Fruit fly (Drosophila melanogaster) whole organism, prepupa: ENCODE data around the gene CG2217.

Experiments used
- Blimp-1 ChIP-seq: fragments of 200-800 bp; sonication (Bioruptor generic); optimal IDR thresholded peaks from 3 replicates; lab custom pipeline; 2017; ENCODE audit warnings: missing biosample characterization, missing genetic modification characterization, mild to moderate bottlenecking, moderate library complexity, missing genetic modification reagents
- CG11294 ChIP-seq: fragments of 200-800 bp; sonication (Bioruptor generic); IDR thresholded peaks from 2 replicates; pipeline ENCODE4 v1.3.6; 2022; ENCODE audit warnings: missing biosample characterization, missing genetic modification characterization
- CG11762 ChIP-seq: fragments of 200-800 bp; sonication (Bioruptor generic); optimal IDR thresholded peaks from 3 replicates; lab custom pipeline; 2016; ENCODE audit warnings: missing biosample characterization, missing genetic modification characterization; ENCODE audit not compliant: insufficient read depth
- CG11902 ChIP-seq: fragments of 200-800 bp; sonication (Bioruptor generic); optimal IDR thresholded peaks from 3 replicates; lab custom pipeline; 2016; ENCODE audit warnings: missing biosample characterization, missing genetic modification characterization
- CG16779 ChIP-seq: fragments of 200-800 bp; sonication (Bioruptor generic); optimal IDR thresholded peaks from 3 replicates; lab custom pipeline; 2017; ENCODE audit warnings: missing biosample characterization, mild to moderate bottlenecking, missing genetic modification characterization
- CG3032 ChIP-seq: fragments of 200-800 bp; optimal IDR thresholded peaks from 2 replicates; lab custom pipeline; 2019; ENCODE audit warnings: missing biosample characterization, mild to moderate bottlenecking, missing genetic modification characterization, moderate library complexity
- CG31627 ChIP-seq: fragments of 200-800 bp; sonication (Bioruptor generic); optimal IDR thresholded peaks from 3 replicates; lab custom pipeline; 2016; ENCODE audit warnings: missing biosample characterization, missing genetic modification characterization
- CG34406 ChIP-seq: fragments of 200-800 bp; sonication (Bioruptor generic); optimal IDR thresholded peaks from 3 replicates; lab custom pipeline; 2016; ENCODE audit warnings: missing biosample characterization, missing genetic modification characterization
- CG3919 ChIP-seq: fragments of 200-800 bp; sonication (Bioruptor generic); optimal IDR thresholded peaks from 3 replicates; lab custom pipeline; 2016; ENCODE audit warnings: missing biosample characterization, missing genetic modification characterization
- CG4318 ChIP-seq: fragments of 200-800 bp; sonication (Bioruptor generic); optimal IDR thresholded peaks from 3 replicates; lab custom pipeline; 2017; ENCODE audit warnings: missing biosample characterization, mild to moderate bottlenecking, missing genetic modification characterization
- CG6163 ChIP-seq: fragments of 200-800 bp; sonication (Bioruptor generic); IDR thresholded peaks from 3 replicates; pipeline ENCODE4 v1.3.6; 2022; ENCODE audit warnings: missing biosample characterization, missing genetic modification characterization
- CG6276 ChIP-seq: fragments of 200-800 bp; sonication (Bioruptor generic); optimal IDR thresholded peaks from 2 replicates; lab custom pipeline; 2017; ENCODE audit warnings: missing biosample characterization, mild to moderate bottlenecking, missing genetic modification characterization
- CG6792 ChIP-seq: fragments of 200-800 bp; sonication (Bioruptor generic); optimal IDR thresholded peaks from 3 replicates; lab custom pipeline; 2016; ENCODE audit warnings: missing biosample characterization, missing genetic modification characterization
- CG6808 ChIP-seq: fragments of 200-800 bp; sonication (Bioruptor generic); optimal IDR thresholded peaks from 3 replicates; lab custom pipeline; 2017; ENCODE audit warnings: missing biosample characterization, missing genetic modification characterization, mild to moderate bottlenecking, moderate library complexity, missing genetic modification reagents
- CG6854 ChIP-seq: fragments of 200-800 bp; sonication (Bioruptor generic); optimal IDR thresholded peaks from 2 replicates; lab custom pipeline; 2017; ENCODE audit warnings: missing biosample characterization, mild to moderate bottlenecking, missing genetic modification characterization
- CG8119 ChIP-seq: fragments of 200-800 bp; sonication (Bioruptor generic); IDR thresholded peaks from 3 replicates; pipeline ENCODE4 v1.3.6; 2022; ENCODE audit warnings: missing biosample characterization, missing genetic modification characterization
- CG8319 ChIP-seq: fragments of 200-800 bp; sonication (Bioruptor generic); optimal IDR thresholded peaks from 3 replicates; lab custom pipeline; 2016; ENCODE audit warnings: missing biosample characterization, missing genetic modification characterization
- CG8632 ChIP-seq: fragments of 200-800 bp; sonication (Bioruptor generic); optimal IDR thresholded peaks from 3 replicates; lab custom pipeline; 2016; ENCODE audit warnings: missing biosample characterization, missing genetic modification characterization
- CG9139 ChIP-seq: fragments of 200-800 bp; sonication (Bioruptor generic); optimal IDR thresholded peaks from 3 replicates; lab custom pipeline; 2017; ENCODE audit warnings: missing biosample characterization, mild to moderate bottlenecking, missing genetic modification characterization
- Eip75B ChIP-seq: fragments of 200-800 bp; sonication (Bioruptor generic); optimal IDR thresholded peaks from 3 replicates; lab custom pipeline; 2016; ENCODE audit warnings: missing biosample characterization, missing genetic modification characterization
- Eip78C ChIP-seq: fragments of 200-800 bp; sonication (Bioruptor generic); peaks from one replicate; lab custom pipeline; 2016; ENCODE audit warnings: missing biosample characterization, missing genetic modification characterization
- Eip93F ChIP-seq: fragments of 200-800 bp; sonication (Bioruptor generic); optimal IDR thresholded peaks from 2 replicates; lab custom pipeline; 2016; ENCODE audit warnings: missing biosample characterization, mild to moderate bottlenecking, missing genetic modification characterization
- Ets21C ChIP-seq: fragments of 200-800 bp; sonication (Bioruptor generic); optimal IDR thresholded peaks from 3 replicates; lab custom pipeline; 2016; ENCODE audit warnings: missing biosample characterization, missing genetic modification characterization
- Ets96B ChIP-seq: fragments of 200-800 bp; optimal IDR thresholded peaks from 2 replicates; lab custom pipeline; 2019; ENCODE audit warnings: missing biosample characterization, mild to moderate bottlenecking, missing genetic modification characterization, moderate library complexity
- Gug ChIP-seq: fragments of 200-800 bp; sonication (Bioruptor generic); IDR thresholded peaks from 2 replicates; pipeline ENCODE4 v1.3.6; 2022; ENCODE audit warnings: missing biosample characterization, missing genetic modification characterization
- Hr38 ChIP-seq: sonication (Bioruptor generic); optimal IDR thresholded peaks from 2 replicates; lab custom pipeline; 2016; ENCODE audit warnings: missing biosample characterization, missing genetic modification characterization
- Hr39 ChIP-seq: fragments of 200-800 bp; sonication (Bioruptor generic); optimal IDR thresholded peaks from 2 replicates; lab custom pipeline; 2016; ENCODE audit warnings: missing biosample characterization, missing genetic modification characterization
- Lpt ChIP-seq: fragments of 200-800 bp; sonication (Bioruptor generic); optimal IDR thresholded peaks from 3 replicates; lab custom pipeline; 2016; ENCODE audit warnings: missing biosample characterization, missing genetic modification characterization
- Met ChIP-seq: fragments of 200-800 bp; sonication (Bioruptor generic); optimal IDR thresholded peaks from 3 replicates; lab custom pipeline; 2016; ENCODE audit warnings: missing biosample characterization, missing genetic modification characterization
- Smox ChIP-seq: fragments of 200-800 bp; sonication (Bioruptor generic); optimal IDR thresholded peaks from 3 replicates; lab custom pipeline; 2016; ENCODE audit warnings: missing biosample characterization, missing genetic modification characterization
- Sox102F ChIP-seq: fragments of 200-800 bp; sonication (Bioruptor generic); optimal IDR thresholded peaks from 2 replicates; lab custom pipeline; 2016; ENCODE audit warnings: missing biosample characterization, mild to moderate bottlenecking, missing genetic modification characterization
- Sox14 ChIP-seq: fragments of 200-800 bp; sonication (Bioruptor generic); optimal IDR thresholded peaks from 3 replicates; lab custom pipeline; 2016; ENCODE audit warnings: missing biosample characterization, missing genetic modification characterization
- Sox15 ChIP-seq: fragments of 200-800 bp; sonication (Bioruptor generic); optimal IDR thresholded peaks from 3 replicates; lab custom pipeline; 2016; ENCODE audit warnings: missing biosample characterization, missing genetic modification characterization
- acj6 ChIP-seq: fragments of 200-800 bp; sonication (Bioruptor generic); optimal IDR thresholded peaks from 3 replicates; lab custom pipeline; 2016; ENCODE audit warnings: missing biosample characterization, missing genetic modification characterization
- dsx ChIP-seq: fragments of 200-800 bp; optimal IDR thresholded peaks from 3 replicates; lab custom pipeline; 2019; ENCODE audit warnings: missing biosample characterization, mild to moderate bottlenecking, missing genetic modification characterization, moderate library complexity; ENCODE audit not compliant: poor library complexity, severe bottlenecking
- eg ChIP-seq: fragments of 200-800 bp; sonication (Bioruptor generic); IDR thresholded peaks from 3 replicates; pipeline ENCODE4 v1.3.6; 2022; ENCODE audit warnings: missing biosample characterization, missing genetic modification characterization
- fd59A ChIP-seq: fragments of 200-800 bp; sonication (Bioruptor generic); optimal IDR thresholded peaks from 2 replicates; lab custom pipeline; 2017; ENCODE audit warnings: missing biosample characterization, mild to moderate bottlenecking, missing genetic modification characterization, missing genetic modification reagents
- fkh ChIP-seq: fragments of 200-800 bp; sonication (Bioruptor generic); optimal IDR thresholded peaks from 3 replicates; lab custom pipeline; 2017; ENCODE audit warnings: missing biosample characterization, mild to moderate bottlenecking, missing genetic modification characterization, moderate library complexity
- lz ChIP-seq: fragments of 200-800 bp; sonication (Bioruptor generic); optimal IDR thresholded peaks from 3 replicates; lab custom pipeline; 2016; ENCODE audit warnings: missing biosample characterization, missing genetic modification characterization
- net ChIP-seq: fragments of 200-800 bp; sonication (Bioruptor generic); optimal IDR thresholded peaks from 3 replicates; lab custom pipeline; 2016; ENCODE audit warnings: missing biosample characterization, missing genetic modification characterization
- pdm3 ChIP-seq: fragments of 200-800 bp; sonication (Bioruptor generic); optimal IDR thresholded peaks from 3 replicates; lab custom pipeline; 2016; ENCODE audit warnings: missing biosample characterization, missing genetic modification characterization
- spab ChIP-seq: fragments of 200-800 bp; sonication (Bioruptor generic); optimal IDR thresholded peaks from 2 replicates; lab custom pipeline; 2017; ENCODE audit warnings: missing biosample characterization, mild to moderate bottlenecking, missing genetic modification characterization, missing genetic modification reagents
- ss ChIP-seq, 2 experiments: fragments of 200-800 bp; sonication (Bioruptor generic); optimal IDR thresholded peaks; 2 replicates in 1 of 2; 3 replicates in 1 of 2; lab custom pipeline; 2017 to 2018; ENCODE audit warnings: mild to moderate bottlenecking in 2 of 2, missing biosample characterization in 2 of 2, missing genetic modification characterization in 2 of 2, moderate library complexity in 1 of 2
- topi ChIP-seq: fragments of 200-800 bp; sonication (Bioruptor generic); optimal IDR thresholded peaks from 3 replicates; lab custom pipeline; 2016; ENCODE audit warnings: missing biosample characterization, missing genetic modification characterization

The CG2217 gene

dm6 chr3R:30413795-30414194 is 9.0 kb downstream of the CG2217 start (continued):
- TF ChIP-seq spab (peak; percentile 18), CG6854 (GFP tag; lab: Kevin White, UChicago) (no peak), fd59A (GFP tag; lab: Kevin White, UChicago) (no peak), fkh (no peak), CG3919 (GFP tag; lab: Kevin White, UChicago) (peak; percentile 69), Lpt (GFP tag; lab: Kevin White, UChicago) (no peak), Blimp-1 (GFP tag; lab: Kevin White, UChicago) (no peak), acj6 (GFP tag; lab: Kevin White, UChicago) (peak; percentile 54), Hr39 (GFP tag; lab: Kevin White, UChicago) (peak; percentile 75), CG11762 (GFP tag; lab: Kevin White, UChicago) (peak; percentile 14), Eip93F (GFP tag; lab: Kevin White, UChicago) (no peak), CG31627 (GFP tag; lab: Kevin White, UChicago) (peak; percentile 71), ss (GFP tag; optimal IDR thresholded peaks at IDR 0.05; lab: Kevin White, UChicago) (peak in 1 of 2 experiments; percentile 27), topi (peak; percentile 72), CG6163 (GFP tag; lab: Robert Waterston, UW) (peak; percentile 82), CG11902 (GFP tag; lab: Kevin White, UChicago) (peak; percentile 35), CG16779 (tag; lab: Kevin White, UChicago) (no peak), Sox14 (peak; percentile 50), CG34406 (no peak), CG11294 (GFP tag; lab: Robert Waterston, UW) (no peak)

dm6 chr3R:30406482-30406881 is 16.3 kb downstream of the CG2217 start:
- no peak for TF ChIP-seq CG6163 (GFP tag; lab: Robert Waterston, UW)
- no peak for TF ChIP-seq eg (GFP tag; lab: Robert Waterston, UW)
- no peak for TF ChIP-seq Ets21C (GFP tag; lab: Kevin White, UChicago)

- TF ChIP-seq Eip78C (GFP tag; lab: Kevin White, UChicago) (peak; percentile 31), CG8319 (GFP tag; lab: Kevin White, UChicago) (no peak), Blimp-1 (GFP tag; lab: Kevin White, UChicago) (no peak)
Observed at dm6 chr3R:30393909-30394308, 28.9 kb downstream of the CG2217 start.

dm6 chr3R:30391950-30392349 is 30.8 kb downstream of the CG2217 start:
- TF ChIP-seq eg (GFP tag; lab: Robert Waterston, UW) (peak; percentile 31; the same call in 1 of the 3 replicates), Met (GFP tag; lab: Kevin White, UChicago) (peak; percentile 46), CG3919 (GFP tag; lab: Kevin White, UChicago) (no peak), CG8319 (GFP tag; lab: Kevin White, UChicago) (no peak), CG16779 (tag; lab: Kevin White, UChicago) (no peak), Gug (no peak), Hr38 (GFP tag; lab: Kevin White, UChicago) (no peak), ss (GFP tag; optimal IDR thresholded peaks at IDR 0.05; lab: Kevin White, UChicago) (no peak), CG4318 (GFP tag; lab: Kevin White, UChicago) (no peak), Sox102F (GFP tag; lab: Kevin White, UChicago) (peak; percentile 32), CG6808 (GFP tag; lab: Kevin White, UChicago) (no peak), Ets21C (GFP tag; lab: Kevin White, UChicago) (no peak), Eip93F (GFP tag; lab: Kevin White, UChicago) (no peak), Sox15 (GFP tag; lab: Kevin White, UChicago) (no peak), Hr39 (GFP tag; lab: Kevin White, UChicago) (peak; percentile 36), Blimp-1 (GFP tag; lab: Kevin White, UChicago) (no peak), net (GFP tag; lab: Kevin White, UChicago) (no peak), CG3032 (tag; lab: Kevin White, UChicago) (no peak), topi (peak; percentile 38), CG6854 (GFP tag; lab: Kevin White, UChicago) (no peak), pdm3 (GFP tag; lab: Kevin White, UChicago) (peak; percentile 33), Ets96B (tag; lab: Kevin White, UChicago) (no peak), CG8119 (GFP tag; lab: Robert Waterston, UW) (no peak), Smox (GFP tag; lab: Kevin White, UChicago) (peak; percentile 3), Eip75B (GFP tag; lab: Kevin White, UChicago) (peak; percentile 2), CG9139 (GFP tag; lab: Kevin White, UChicago) (no peak), CG8632 (GFP tag; lab: Kevin White, UChicago) (no peak), CG6276 (GFP tag; lab: Kevin White, UChicago) (no peak), lz (GFP tag; lab: Kevin White, UChicago) (peak; percentile 22), CG6792 (GFP tag; lab: Kevin White, UChicago) (no peak), Lpt (GFP tag; lab: Kevin White, UChicago) (no peak), dsx (GFP tag; lab: Kevin White, UChicago) (no peak), acj6 (GFP tag; lab: Kevin White, UChicago) (peak; percentile 19), CG11762 (GFP tag; lab: Kevin White, UChicago) (no peak)
